Worm (Caenorhabditis elegans): Measurements from ENCODE around the gene iffb-1.

DNA sequence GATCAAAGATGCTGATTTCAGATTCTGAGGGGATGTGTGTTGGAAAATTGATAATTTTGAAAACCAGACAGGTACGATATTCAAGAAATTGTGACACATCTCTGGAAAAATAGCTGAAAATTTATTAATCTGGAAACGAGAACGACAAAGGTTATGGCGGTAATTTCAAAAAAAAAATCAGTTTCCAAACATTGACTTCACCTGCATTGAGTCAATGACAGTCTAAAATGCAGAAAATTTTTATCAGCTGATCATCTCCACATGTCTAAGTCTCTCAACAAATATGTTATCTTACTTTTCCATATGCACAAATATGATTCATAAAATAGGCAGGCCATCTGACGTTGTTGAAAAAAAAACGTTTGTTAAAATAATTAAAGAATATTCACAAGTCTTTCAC is 42.2 kb upstream of the iffb-1 start, which contains the start of gene fbxa-48:
- TF ChIP-seq mdl-1 (tag; optimal IDR thresholded peaks at IDR 0.05), result no peak
- no peak for TF ChIP-seq ceh-82 (tag; optimal IDR thresholded peaks at IDR 0.05)
- no peak for TF ChIP-seq unc-62 (GFP tag; optimal IDR thresholded peaks at IDR 0.05)
- no peak for TF ChIP-seq fos-1 (tag; optimal IDR thresholded peaks at IDR 0.05)
- TF ChIP-seq nhr-76 (tag; optimal IDR thresholded peaks at IDR 0.05), result no peak
- no peak for TF ChIP-seq ceh-9 (tag; optimal IDR thresholded peaks at IDR 0.05)

Data from whole organism, L3 larva.